Worm (Caenorhabditis elegans) whole organism, L3 larva: ENCODE measurements around the gene srx-86.

Experiments used
- R02D3.7 ChIP-seq: fragments of 150-350 bp; optimal IDR thresholded peaks from 2 replicates; lab custom pipeline; 2014; ENCODE audit warnings: missing biosample characterization, missing genetic modification characterization
- ama-1 ChIP-seq: fragments of 150-350 bp; optimal IDR thresholded peaks from 2 replicates; lab custom pipeline; 2018
- ceh-82 ChIP-seq: fragments of 150-350 bp; optimal IDR thresholded peaks from 2 replicates; lab custom pipeline; 2014; ENCODE audit warnings: missing biosample characterization, missing genetic modification characterization
- daf-12 ChIP-seq: fragments of 150-350 bp; optimal IDR thresholded peaks from 2 replicates; lab custom pipeline; 2014; ENCODE audit warnings: missing biosample characterization, missing genetic modification reagents, missing genetic modification characterization
- egl-27 ChIP-seq: sonication (generic microtip); optimal IDR thresholded peaks from 4 replicates; lab custom pipeline; 2017; ENCODE audit warnings: missing biosample characterization, missing genetic modification reagents, missing genetic modification characterization
- egl-5 ChIP-seq: fragments of 150-350 bp; optimal IDR thresholded peaks from 2 replicates; lab custom pipeline; 2017; ENCODE audit warnings: missing biosample characterization, missing genetic modification reagents, missing genetic modification characterization, inconsistent platforms
- elt-1 ChIP-seq: fragments of 150-350 bp; optimal IDR thresholded peaks from 2 replicates; lab custom pipeline; 2014; ENCODE audit warnings: missing biosample characterization, missing genetic modification characterization
- elt-2 ChIP-seq: sonication (generic microtip); optimal IDR thresholded peaks from 2 replicates; lab custom pipeline; 2016; ENCODE audit warnings: missing genetic modification reagents, mild to moderate bottlenecking, missing genetic modification characterization, missing compliant biosample characterization
- fkh-10 ChIP-seq: sonication (generic microtip); optimal IDR thresholded peaks from 2 replicates; lab custom pipeline; 2017; ENCODE audit warnings: missing biosample characterization, missing genetic modification reagents, missing genetic modification characterization
- fkh-2 ChIP-seq: fragments of 150-350 bp; optimal IDR thresholded peaks from 2 replicates; lab custom pipeline; 2014; ENCODE audit warnings: missing biosample characterization, missing genetic modification reagents, missing genetic modification characterization
- fos-1 ChIP-seq: fragments of 150-350 bp; optimal IDR thresholded peaks from 2 replicates; lab custom pipeline; 2014; ENCODE audit warnings: missing biosample characterization, missing genetic modification characterization
- lsy-12 ChIP-seq: sonication (generic microtip); optimal IDR thresholded peaks from 2 replicates; lab custom pipeline; 2016; ENCODE audit warnings: mild to moderate bottlenecking, missing genetic modification characterization, missing compliant biosample characterization
- mdl-1 ChIP-seq: fragments of 150-350 bp; optimal IDR thresholded peaks from 2 replicates; lab custom pipeline; 2014; ENCODE audit warnings: missing biosample characterization, missing genetic modification characterization
- mml-1 ChIP-seq: fragments of 150-350 bp; sonication (generic microtip); optimal IDR thresholded peaks from 3 replicates; lab custom pipeline; 2014; ENCODE audit warnings: missing biosample characterization, missing genetic modification characterization
- nfya-1 ChIP-seq: sonication (generic microtip); optimal IDR thresholded peaks from 2 replicates; lab custom pipeline; 2017; ENCODE audit warnings: missing genetic modification characterization, mild to moderate bottlenecking, missing compliant biosample characterization, antibody characterized with exemption, moderate library complexity; ENCODE audit not compliant: insufficient read depth
- nhr-11 ChIP-seq: fragments of 150-350 bp; optimal IDR thresholded peaks from 2 replicates; lab custom pipeline; 2014; ENCODE audit warnings: missing biosample characterization, missing genetic modification characterization
- nhr-12 ChIP-seq: fragments of 150-350 bp; optimal IDR thresholded peaks from 2 replicates; lab custom pipeline; 2014; ENCODE audit warnings: missing biosample characterization, missing genetic modification characterization
- nhr-23 ChIP-seq: fragments of 150-350 bp; optimal IDR thresholded peaks from 2 replicates; lab custom pipeline; 2014; ENCODE audit warnings: missing biosample characterization, missing genetic modification reagents, missing genetic modification characterization
- nhr-237 ChIP-seq: fragments of 150-350 bp; optimal IDR thresholded peaks from 2 replicates; lab custom pipeline; 2014; ENCODE audit warnings: missing biosample characterization, missing genetic modification characterization
- nhr-25 ChIP-seq: sonication (generic microtip); optimal IDR thresholded peaks from 2 replicates; lab custom pipeline; 2017; ENCODE audit warnings: missing biosample characterization, missing genetic modification characterization
- nhr-43 ChIP-seq: sonication (generic microtip); optimal IDR thresholded peaks from 2 replicates; lab custom pipeline; 2016; ENCODE audit warnings: mild to moderate bottlenecking, missing genetic modification characterization, missing compliant biosample characterization; ENCODE audit not compliant: poor library complexity, severe bottlenecking
- nhr-67 ChIP-seq: fragments of 150-350 bp; optimal IDR thresholded peaks from 2 replicates; lab custom pipeline; 2014; ENCODE audit warnings: missing biosample characterization, missing genetic modification characterization
- nhr-77 ChIP-seq: fragments of 150-350 bp; optimal IDR thresholded peaks from 2 replicates; lab custom pipeline; 2014; ENCODE audit warnings: missing biosample characterization, missing genetic modification characterization
- pha-4 ChIP-seq: fragments of 150-350 bp; optimal IDR thresholded peaks from 2 replicates; lab custom pipeline; 2014; ENCODE audit warnings: missing biosample characterization, missing genetic modification reagents, missing genetic modification characterization
- pqm-1 ChIP-seq: fragments of 150-350 bp; optimal IDR thresholded peaks from 2 replicates; lab custom pipeline; 2017; ENCODE audit warnings: missing biosample characterization, missing genetic modification characterization, inconsistent platforms
- sea-2 ChIP-seq: fragments of 150-350 bp; sonication (generic microtip); optimal IDR thresholded peaks from 4 replicates; lab custom pipeline; 2014; ENCODE audit warnings: missing biosample characterization, missing genetic modification reagents, missing genetic modification characterization
- skn-1 ChIP-seq: fragments of 150-350 bp; optimal IDR thresholded peaks from 2 replicates; lab custom pipeline; 2014; ENCODE audit warnings: missing biosample characterization, missing genetic modification characterization
- tbx-2 ChIP-seq: sonication (generic microtip); optimal IDR thresholded peaks from 2 replicates; lab custom pipeline; 2016; ENCODE audit warnings: mild to moderate bottlenecking, missing genetic modification characterization, missing compliant biosample characterization
- unc-39 ChIP-seq: sonication (generic microtip); optimal IDR thresholded peaks from 4 replicates; lab custom pipeline; 2017; ENCODE audit warnings: missing biosample characterization, missing genetic modification characterization
- zag-1 ChIP-seq: fragments of 150-350 bp; optimal IDR thresholded peaks from 2 replicates; lab custom pipeline; 2014; ENCODE audit warnings: missing biosample characterization, missing genetic modification characterization
- ztf-11 ChIP-seq: fragments of 150-350 bp; optimal IDR thresholded peaks from 2 replicates; lab custom pipeline; 2014; ENCODE audit warnings: missing biosample characterization, missing genetic modification characterization

srx-86 gene

DNA sequence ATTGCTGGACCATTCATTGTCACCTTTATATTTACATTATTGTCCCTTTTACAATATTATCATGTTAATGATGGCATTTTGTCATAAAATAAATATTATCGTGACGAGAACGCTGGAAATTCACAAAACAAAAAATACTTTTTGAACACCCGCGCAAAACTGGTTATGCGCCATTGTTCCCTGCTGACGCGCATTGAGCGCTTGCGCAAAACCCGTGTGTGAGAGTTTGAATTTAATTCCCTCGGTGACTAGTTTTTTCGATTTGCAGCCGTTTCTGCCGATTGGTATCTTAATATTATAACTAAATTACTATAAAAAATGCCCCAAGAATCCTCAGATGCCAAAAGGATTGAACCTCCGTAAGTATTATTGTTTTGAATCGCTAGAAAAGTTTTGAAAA is 41.3 kb upstream of the srx-86 start, which contains the start of gene pafo-1 (continued):
- no peak for TF ChIP-seq nhr-12 (tag; lab: Kevin White, UChicago)

DNA sequence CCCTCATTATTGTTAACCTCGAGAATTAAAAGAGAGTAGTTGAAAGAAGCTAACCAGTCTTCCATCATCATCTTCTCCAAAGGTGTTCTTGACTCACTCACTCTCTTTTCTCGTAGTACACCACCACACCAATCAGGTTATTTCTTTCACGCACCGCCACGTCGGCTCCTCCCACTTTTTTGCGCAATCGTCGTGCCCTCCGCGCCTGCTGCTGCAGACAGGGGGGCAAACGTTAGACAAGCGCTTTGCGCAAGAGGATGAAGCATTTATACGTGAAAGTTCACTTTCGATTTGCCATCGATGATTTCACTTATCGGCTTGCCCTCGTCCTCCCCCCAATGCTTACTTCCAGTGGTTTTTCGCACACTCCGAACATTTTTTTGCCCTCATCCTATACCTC is 37.4 kb upstream of the srx-86 start:
- TF ChIP-seq nhr-11 (tag; lab: Kevin White, UChicago): no peak
- TF ChIP-seq nhr-67 (tag; lab: Kevin White, UChicago): no peak
- TF ChIP-seq nhr-25 (tag; lab: Kevin White, UChicago): peak; percentile 73
- no peak for TF ChIP-seq egl-27
- peak; percentile 61 for TF ChIP-seq nfya-1 (tag; lab: Kevin White, UChicago)

DNA sequence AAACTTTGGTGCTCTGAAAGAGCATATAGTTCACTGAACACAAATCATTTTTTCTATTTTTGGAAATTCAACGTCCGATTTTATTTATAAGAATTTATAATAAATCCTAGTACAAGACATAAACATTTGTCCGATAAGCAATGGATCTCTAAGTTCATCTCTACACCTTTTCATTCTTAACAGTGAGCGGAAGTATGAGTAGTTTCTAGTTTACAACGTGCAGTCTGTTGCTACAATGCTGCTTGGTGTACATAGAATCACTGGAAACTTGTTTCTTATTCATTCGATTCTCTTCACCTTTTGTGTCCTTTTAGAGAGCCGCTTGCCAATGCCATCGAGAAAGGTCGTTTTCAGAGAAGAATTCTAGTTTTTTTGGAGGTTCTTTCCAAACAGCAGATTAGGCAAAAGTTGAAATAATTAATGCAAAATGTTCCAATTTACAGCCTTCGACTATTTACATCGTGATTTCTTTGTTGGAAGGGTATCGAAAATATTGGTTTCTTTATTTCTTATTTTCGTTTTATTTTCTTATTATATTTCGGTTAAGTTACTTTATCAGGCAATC is 35.7 kb upstream of the srx-86 start:
- TF ChIP-seq mdl-1 (tag; lab: Kevin White, UChicago) (no peak), nhr-25 (tag; lab: Kevin White, UChicago) (peak; percentile 65)

DNA sequence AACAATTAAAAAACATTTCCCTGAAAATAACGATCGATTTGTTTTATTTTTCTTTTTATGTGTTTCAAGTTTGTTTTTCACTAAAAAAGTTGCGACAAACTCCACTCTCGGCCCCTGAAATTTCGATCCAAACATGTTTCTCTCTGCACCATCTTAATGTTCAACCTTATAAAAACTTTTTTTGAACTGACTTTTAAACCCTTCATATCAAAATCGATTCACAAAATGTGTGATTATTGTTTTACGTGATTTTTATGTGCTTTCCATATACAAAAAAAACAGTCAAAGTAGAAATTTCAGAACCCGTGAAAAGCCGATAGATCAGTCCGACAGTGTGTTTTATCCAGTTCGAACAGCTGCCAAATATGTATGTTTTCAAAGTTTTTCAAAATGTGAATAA is 35.2 kb upstream of the srx-86 start, which contains the start of gene ccch-1:
TSS of gene ccch-1 (plus strand) at position 301 of the 400 bp plus-strand sequence.
- TF ChIP-seq unc-39 (tag; lab: Kevin White, UChicago) (no peak), zag-1 (tag; lab: Kevin White, UChicago) (no peak), pqm-1 (tag; lab: Kevin White, UChicago) (no peak), fkh-2 (no peak), pha-4 (no peak)

DNA sequence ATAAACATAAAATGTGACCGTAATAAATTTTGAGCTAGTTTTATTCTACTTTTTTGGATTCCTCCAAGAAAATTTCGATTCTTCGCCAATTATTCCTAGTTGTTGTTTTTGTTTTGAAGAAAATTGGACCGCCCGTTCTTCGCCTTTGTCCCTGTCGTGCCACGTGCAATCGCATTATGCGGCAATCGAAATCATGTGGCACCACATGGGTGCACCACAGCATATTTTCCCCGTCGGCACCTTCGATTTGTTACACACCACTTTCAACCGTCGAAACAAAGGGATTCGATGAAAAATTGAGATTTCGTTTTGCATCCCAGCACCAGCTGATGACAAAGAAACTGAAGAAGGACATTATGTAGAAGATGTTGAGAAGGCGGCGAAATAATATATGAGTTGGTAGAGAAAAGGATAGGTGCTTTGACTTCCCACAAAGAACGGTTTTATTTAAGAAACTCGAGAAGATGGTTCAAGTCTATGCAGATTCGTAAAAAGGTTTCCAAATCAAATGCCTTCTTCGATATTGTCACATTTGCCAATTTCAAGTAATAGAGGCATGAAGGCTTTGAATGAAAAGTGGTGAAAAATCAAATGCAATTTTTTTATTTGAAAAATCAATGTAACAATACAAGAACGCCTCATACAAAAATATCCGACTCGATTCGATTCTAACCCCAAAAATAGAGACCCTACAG is 34.0 kb upstream of the srx-86 start:
- peak; percentile 0 for TF ChIP-seq nhr-25 (tag; lab: Kevin White, UChicago)
- TF ChIP-seq pqm-1 (tag; lab: Kevin White, UChicago): no peak

DNA sequence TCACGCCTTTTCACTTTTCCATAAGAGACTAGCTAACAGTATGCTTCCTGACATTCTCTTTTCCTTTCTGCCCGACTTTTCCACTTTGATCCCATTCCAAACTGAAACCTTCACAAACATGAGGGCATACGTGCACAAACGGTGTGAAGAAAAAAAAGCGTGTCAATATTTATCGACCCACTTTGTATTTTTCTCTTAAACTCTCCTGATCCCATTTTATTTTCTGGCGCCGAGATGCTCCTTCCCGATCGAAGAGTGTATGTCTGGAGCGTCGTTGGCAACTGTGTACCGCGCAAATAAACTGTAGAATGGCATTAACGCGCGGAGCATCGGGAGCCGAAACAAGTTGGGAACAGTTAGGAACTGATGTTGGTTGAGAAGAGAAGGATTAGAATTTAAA is 33.2 kb upstream of the srx-86 start:
- TF ChIP-seq pha-4 (peak; percentile 99), elt-2 (no peak)
- TF ChIP-seq, all 47 proteins: peak for 1

DNA sequence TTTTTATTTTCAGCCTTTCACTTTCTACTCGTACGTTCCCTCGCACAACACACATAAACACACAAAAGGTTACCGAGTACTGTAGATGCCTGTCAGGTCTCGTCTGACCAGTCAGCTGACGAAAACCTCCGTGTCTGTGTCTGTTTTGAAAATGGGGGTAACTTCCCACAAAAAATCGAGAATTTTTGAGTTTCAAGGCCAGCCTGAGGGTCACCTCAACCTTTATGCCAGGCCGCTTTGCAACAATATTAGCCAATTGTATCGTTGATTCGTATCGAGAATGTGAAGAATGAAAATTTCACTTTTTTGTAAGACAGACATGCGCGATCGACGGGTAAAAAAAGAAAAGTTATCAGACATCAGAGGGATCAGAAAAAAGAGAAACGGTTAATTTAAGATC is 31.6 kb upstream of the srx-86 start:
- no peak for TF ChIP-seq nhr-77
- peak; percentile 1 for TF ChIP-seq nfya-1 (tag; lab: Kevin White, UChicago)
- TF ChIP-seq nhr-237: no peak
- TF ChIP-seq nhr-23 (tag; lab: Kevin White, UChicago): peak; percentile 66
- no peak for TF ChIP-seq pqm-1 (tag; lab: Kevin White, UChicago)
- no peak for TF ChIP-seq ama-1 (lab: Kevin White, UChicago)
- no peak for TF ChIP-seq nhr-67 (tag; lab: Kevin White, UChicago)
- no peak for TF ChIP-seq ceh-82 (tag; lab: Kevin White, UChicago)
- TF ChIP-seq nhr-43 (tag; lab: Kevin White, UChicago): peak; percentile 10
- TF ChIP-seq egl-5 (tag; lab: Kevin White, UChicago): no peak
- no peak for TF ChIP-seq daf-12
- peak; percentile 1 for TF ChIP-seq tbx-2
- no peak for TF ChIP-seq egl-27
- peak; percentile 6 for TF ChIP-seq R02D3.7 (tag; lab: Kevin White, UChicago)
- TF ChIP-seq fos-1 (tag; lab: Kevin White, UChicago): no peak
- no peak for TF ChIP-seq lsy-12 (tag; lab: Kevin White, UChicago)
- TF ChIP-seq mdl-1 (tag; lab: Kevin White, UChicago): no peak
- TF ChIP-seq mml-1: no peak
- peak; percentile 97 for TF ChIP-seq nhr-25 (tag; lab: Kevin White, UChicago)
- TF ChIP-seq pha-4: peak; percentile 48
- TF ChIP-seq skn-1: no peak
- TF ChIP-seq fkh-10 (GFP tag; lab: Kevin White, UChicago): no peak
- TF ChIP-seq sea-2: no peak
- TF ChIP-seq ztf-11 (tag; lab: Kevin White, UChicago): no peak
- peak; percentile 29 for TF ChIP-seq elt-1 (tag; lab: Kevin White, UChicago)
